Fruit fly (Drosophila melanogaster): ENCODE data around the gene zetaCOP.

zetaCOP gene

dm6 chr3L:16704251-16704650 lies 30.9 kb upstream of the zetaCOP start:
- TF ChIP-seq Myc (optimal IDR thresholded peaks at IDR 0.05), result no peak
- TF ChIP-seq psq (optimal IDR thresholded peaks at IDR 0.05), result no peak
- TF ChIP-seq h (optimal IDR thresholded peaks at IDR 0.05), result no peak
- no peak for TF ChIP-seq Sin3A (optimal IDR thresholded peaks at IDR 0.05)
- TF ChIP-seq ttk (optimal IDR thresholded peaks at IDR 0.05), result no peak
- TF ChIP-seq insv (optimal IDR thresholded peaks at IDR 0.05), result no peak

DNA sequence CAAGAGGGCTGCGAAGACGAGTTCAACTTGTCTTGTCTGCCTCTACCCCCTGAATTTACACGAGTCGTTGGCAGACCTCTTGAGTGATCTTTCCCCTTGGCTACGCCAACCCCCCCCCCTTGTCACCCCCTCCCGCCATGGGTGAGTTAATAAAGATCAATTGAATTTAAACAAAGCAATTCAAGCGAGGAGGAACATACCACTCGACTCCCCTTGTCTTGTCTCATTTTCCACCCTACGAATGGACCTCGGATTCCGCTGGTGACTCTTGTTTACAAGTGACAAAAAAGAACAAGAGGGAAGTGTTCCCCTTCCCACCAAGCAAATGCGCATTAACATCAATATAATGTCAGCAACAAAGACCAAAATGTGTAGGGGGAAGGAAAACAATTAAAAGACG lies 29.5 kb upstream of the zetaCOP start:
- no peak for TF ChIP-seq h (optimal IDR thresholded peaks at IDR 0.05)
- TF ChIP-seq insv (optimal IDR thresholded peaks at IDR 0.05), result no peak
- TF ChIP-seq psq (optimal IDR thresholded peaks at IDR 0.05), result no peak
- TF ChIP-seq ttk (optimal IDR thresholded peaks at IDR 0.05), result no peak
- no peak for TF ChIP-seq Sin3A (optimal IDR thresholded peaks at IDR 0.05)
- no peak for TF ChIP-seq Myc (optimal IDR thresholded peaks at IDR 0.05)

DNA sequence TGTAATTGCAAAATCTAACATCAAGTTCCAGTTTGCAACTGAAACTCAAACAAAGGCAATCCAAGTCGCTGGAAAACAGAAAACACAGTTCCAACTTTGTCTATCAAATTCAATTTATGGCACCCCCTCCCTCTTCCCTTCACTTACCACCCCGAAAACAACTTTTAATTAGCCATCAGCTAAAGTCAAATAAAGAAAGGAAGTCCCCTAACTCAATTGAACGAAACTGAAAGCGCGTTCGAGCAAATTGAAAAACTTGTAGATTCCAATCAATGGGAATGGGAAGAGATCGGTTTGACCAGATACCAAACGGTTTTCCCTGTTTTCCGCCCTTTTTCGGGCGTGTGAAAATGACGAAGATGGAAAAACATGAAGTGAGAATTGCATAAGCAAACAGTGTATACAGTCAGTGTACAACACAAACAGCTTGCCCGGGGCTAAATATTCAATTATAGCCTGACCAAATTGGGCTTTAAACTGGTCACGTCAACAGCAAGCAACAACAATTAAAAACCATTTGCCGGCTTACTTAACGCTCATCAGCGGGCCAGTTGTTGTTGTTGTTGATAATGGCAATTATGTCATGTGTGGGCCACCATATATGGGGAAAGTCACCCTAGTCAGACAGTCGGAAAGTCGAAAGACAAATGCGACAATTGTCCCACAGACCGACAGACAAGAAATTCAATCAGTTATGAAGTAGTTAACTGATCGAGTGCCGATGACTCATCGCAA lies 26.1 kb upstream of the zetaCOP start:
- no peak for TF ChIP-seq ttk (optimal IDR thresholded peaks at IDR 0.05)

dm6 chr3L:16698089-16698488 lies 24.7 kb upstream of the zetaCOP start:
- TF ChIP-seq h (optimal IDR thresholded peaks at IDR 0.05) (no peak), psq (optimal IDR thresholded peaks at IDR 0.05) (no peak), Sin3A (optimal IDR thresholded peaks at IDR 0.05) (no peak), insv (optimal IDR thresholded peaks at IDR 0.05) (no peak), Myc (optimal IDR thresholded peaks at IDR 0.05) (no peak), ttk (optimal IDR thresholded peaks at IDR 0.05) (no peak)

DNA sequence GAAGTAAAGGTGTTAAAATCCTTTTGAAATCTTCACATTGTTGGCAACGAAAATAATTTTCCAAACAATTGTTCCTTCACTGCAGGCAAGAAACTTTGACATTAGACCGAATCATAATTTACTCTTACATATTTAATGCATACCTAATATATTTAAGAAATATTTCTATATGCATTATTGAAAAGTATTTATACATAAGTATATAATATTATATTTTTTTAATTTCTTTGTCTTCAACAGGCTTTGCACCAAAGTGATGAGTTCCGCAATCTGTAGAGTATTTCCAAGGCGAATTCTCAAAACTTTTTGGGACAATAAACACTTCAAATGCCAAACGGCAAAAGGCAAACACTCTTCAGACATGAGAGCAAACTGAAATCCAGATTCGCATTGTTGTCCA lies 23.7 kb upstream of the zetaCOP start:
- TF ChIP-seq insv (optimal IDR thresholded peaks at IDR 0.05) (no peak), Sin3A (optimal IDR thresholded peaks at IDR 0.05) (no peak), ttk (optimal IDR thresholded peaks at IDR 0.05) (no peak), h (optimal IDR thresholded peaks at IDR 0.05) (no peak), Myc (optimal IDR thresholded peaks at IDR 0.05) (no peak), psq (optimal IDR thresholded peaks at IDR 0.05) (no peak)

dm6 chr3L:16695076-16695847 lies 21.9 kb upstream of the zetaCOP start:
- TF ChIP-seq ttk (optimal IDR thresholded peaks at IDR 0.05) (no peak), h (optimal IDR thresholded peaks at IDR 0.05) (no peak), Myc (optimal IDR thresholded peaks at IDR 0.05) (no peak), Sin3A (optimal IDR thresholded peaks at IDR 0.05) (no peak), psq (optimal IDR thresholded peaks at IDR 0.05) (no peak), insv (optimal IDR thresholded peaks at IDR 0.05) (no peak)

dm6 chr3L:16693844-16694243 lies 20.5 kb upstream of the zetaCOP start:
- TF ChIP-seq h (optimal IDR thresholded peaks at IDR 0.05) (no peak), ttk (optimal IDR thresholded peaks at IDR 0.05) (no peak), Myc (optimal IDR thresholded peaks at IDR 0.05) (no peak), Sin3A (optimal IDR thresholded peaks at IDR 0.05) (no peak), insv (optimal IDR thresholded peaks at IDR 0.05) (no peak), psq (optimal IDR thresholded peaks at IDR 0.05) (no peak)

DNA sequence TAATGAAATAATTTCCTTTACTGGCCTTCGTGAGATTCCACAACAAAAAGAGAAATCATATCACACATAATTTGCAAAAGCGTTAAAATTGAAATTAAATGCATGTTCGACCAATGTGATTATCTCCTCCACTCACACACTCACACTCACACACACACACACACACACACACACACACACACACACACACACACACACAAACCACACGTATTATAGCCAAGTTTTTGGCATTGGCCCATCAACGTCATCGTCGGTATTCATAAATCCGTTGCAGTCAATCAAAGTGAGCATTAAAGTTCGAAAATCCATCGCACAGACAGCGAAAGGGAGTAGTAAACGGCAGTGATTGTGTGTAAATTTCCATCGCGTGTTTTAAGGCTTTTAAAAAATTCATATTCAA lies 16.7 kb upstream of the zetaCOP start:
- no peak for TF ChIP-seq Sin3A (optimal IDR thresholded peaks at IDR 0.05)
- no peak for TF ChIP-seq h (optimal IDR thresholded peaks at IDR 0.05)
- no peak for TF ChIP-seq Myc (optimal IDR thresholded peaks at IDR 0.05)
- TF ChIP-seq insv (optimal IDR thresholded peaks at IDR 0.05), result no peak
- no peak for TF ChIP-seq ttk (optimal IDR thresholded peaks at IDR 0.05)

- no peak for TF ChIP-seq Myc (optimal IDR thresholded peaks at IDR 0.05)
- TF ChIP-seq ttk (optimal IDR thresholded peaks at IDR 0.05), result no peak
- no peak for TF ChIP-seq Sin3A (optimal IDR thresholded peaks at IDR 0.05)
- no peak for TF ChIP-seq psq (optimal IDR thresholded peaks at IDR 0.05)
- no peak for TF ChIP-seq insv (optimal IDR thresholded peaks at IDR 0.05)
- TF ChIP-seq h (optimal IDR thresholded peaks at IDR 0.05), result no peak
These were observed 16.1 kb upstream of the zetaCOP start for dm6 chr3L:16689491-16689890.

DNA sequence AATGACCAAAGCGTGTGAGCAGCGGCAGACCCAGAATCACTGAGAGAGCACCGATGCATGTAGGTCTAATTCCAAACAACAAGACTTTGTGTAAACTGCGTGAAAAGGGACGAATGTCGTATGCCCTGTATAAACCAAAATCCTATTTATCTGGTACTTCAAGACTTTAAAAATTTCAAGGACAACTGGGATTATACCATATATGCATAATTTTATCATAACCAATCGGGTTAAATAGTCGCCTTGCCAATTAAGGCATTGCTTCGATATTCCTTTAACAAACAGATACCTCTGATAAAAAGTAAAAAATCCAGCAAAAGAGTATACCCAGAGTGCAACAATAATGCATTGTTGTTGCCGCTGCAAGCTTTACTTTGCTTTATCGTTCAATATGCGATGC lies 9.7 kb upstream of the zetaCOP start:
- TF ChIP-seq ttk (optimal IDR thresholded peaks at IDR 0.05) (no peak), h (optimal IDR thresholded peaks at IDR 0.05) (no peak), Myc (optimal IDR thresholded peaks at IDR 0.05) (no peak), Sin3A (optimal IDR thresholded peaks at IDR 0.05) (no peak), psq (optimal IDR thresholded peaks at IDR 0.05) (no peak), insv (optimal IDR thresholded peaks at IDR 0.05) (no peak)

DNA sequence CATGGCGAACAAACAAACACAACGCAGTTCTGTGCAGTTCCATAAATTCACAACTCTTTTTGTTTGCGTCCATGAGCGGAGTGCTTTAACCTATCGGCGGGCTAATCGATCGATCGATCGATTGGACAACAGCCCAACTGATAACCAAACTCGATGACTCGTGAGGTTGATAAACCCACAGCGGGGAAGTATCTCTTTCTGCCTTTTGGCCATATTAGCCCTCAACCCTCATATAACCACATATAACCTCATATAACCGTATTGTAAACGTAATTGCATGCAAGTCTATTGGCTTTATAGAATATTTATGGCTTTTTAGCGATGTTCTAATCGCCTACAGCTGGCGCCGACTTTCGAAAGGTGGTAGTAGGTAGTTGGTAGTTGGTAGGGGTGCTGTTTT lies 9.0 kb upstream of the zetaCOP start:
- TF ChIP-seq psq (optimal IDR thresholded peaks at IDR 0.05) (no peak), Sin3A (optimal IDR thresholded peaks at IDR 0.05) (no peak), ttk (optimal IDR thresholded peaks at IDR 0.05) (no peak), h (optimal IDR thresholded peaks at IDR 0.05) (no peak), Myc (optimal IDR thresholded peaks at IDR 0.05) (no peak), insv (optimal IDR thresholded peaks at IDR 0.05) (no peak)

- TF ChIP-seq Sin3A (optimal IDR thresholded peaks at IDR 0.05) (no peak), psq (optimal IDR thresholded peaks at IDR 0.05) (no peak), ttk (optimal IDR thresholded peaks at IDR 0.05) (no peak), h (optimal IDR thresholded peaks at IDR 0.05) (no peak), Myc (optimal IDR thresholded peaks at IDR 0.05) (no peak), insv (optimal IDR thresholded peaks at IDR 0.05) (no peak)
These were observed 6.3 kb upstream of the zetaCOP start for dm6 chr3L:16679492-16680120.

Data from Kc167 (cell line).